Fruit fly (Drosophila melanogaster): Measurements from ENCODE around the gene mtgo.
A peak's percentile ranks its signal among the peaks of the same experiment; 100 is the strongest.

Gene mtgo

dm6 chr2L:16535673-16536144 lies 9.1 kb upstream of the mtgo start (continued):
- TF ChIP-seq sc (optimal IDR thresholded peaks at IDR 0.05), result no peak
- peak; percentile 93 for TF ChIP-seq sc (GFP tag; optimal IDR thresholded peaks at IDR 0.05)
- TF ChIP-seq C15 (GFP tag; IDR thresholded peaks at IDR 0.05), result peak; percentile 83
- TF ChIP-seq NC2α (GFP tag; optimal IDR thresholded peaks at IDR 0.05), result peak; percentile 87
- no peak for TF ChIP-seq CG17912 (GFP tag; optimal IDR thresholded peaks at IDR 0.05)
- peak; percentile 39 for TF ChIP-seq CG10565 (GFP tag; optimal IDR thresholded peaks at IDR 0.05)
- TF ChIP-seq Antp (GFP tag; optimal IDR thresholded peaks at IDR 0.05), result peak; percentile 85
- peak; percentile 82 for TF ChIP-seq gro (GFP tag; optimal IDR thresholded peaks at IDR 0.05)
- TF ChIP-seq otp (GFP tag; IDR thresholded peaks at IDR 0.05), result peak; percentile 94
- TF ChIP-seq CG18476 (GFP tag; optimal IDR thresholded peaks at IDR 0.05), result peak; percentile 80
- TF ChIP-seq CG3281 (GFP tag; optimal IDR thresholded peaks at IDR 0.05), result peak; percentile 89
- peak; percentile 98 for TF ChIP-seq Xrp1 (GFP tag; IDR thresholded peaks at IDR 0.05)
- peak; percentile 82 for TF ChIP-seq maf-S (GFP tag; optimal IDR thresholded peaks at IDR 0.05)
- TF ChIP-seq MTF-1 (GFP tag; optimal IDR thresholded peaks at IDR 0.05; ENCODE audit: borderline replicate concordance), result peak; percentile 87
- peak; percentile 65 for TF ChIP-seq CG4707 (GFP tag; optimal IDR thresholded peaks at IDR 0.05)
- peak; percentile 92 for TF ChIP-seq ttk (GFP tag; IDR thresholded peaks at IDR 0.05)
- TF ChIP-seq lola (GFP tag; optimal IDR thresholded peaks at IDR 0.05), result peak in 1 of 3 experiments; percentile 95
- TF ChIP-seq sisA (GFP tag; IDR thresholded peaks at IDR 0.05), result peak; percentile 91
- peak; percentile 88 for TF ChIP-seq CG10654 (GFP tag; optimal IDR thresholded peaks at IDR 0.05)
- TF ChIP-seq ewg (GFP tag; optimal IDR thresholded peaks at IDR 0.05), result peak; percentile 97
- TF ChIP-seq CG34224 (GFP tag; IDR thresholded peaks at IDR 0.05; ENCODE audit: partially characterized antibody), result no peak
- no peak for TF ChIP-seq Dfd (GFP tag; optimal IDR thresholded peaks at IDR 0.05)
- TF ChIP-seq scrt (GFP tag; optimal IDR thresholded peaks at IDR 0.05), result peak; percentile 93
- TF ChIP-seq CG12104 (GFP tag; optimal IDR thresholded peaks at IDR 0.05), result peak; percentile 62
- peak; percentile 80 for TF ChIP-seq CG6854 (GFP tag; optimal IDR thresholded peaks at IDR 0.05)
- peak; percentile 80 for TF ChIP-seq CG17802 (tag; optimal IDR thresholded peaks at IDR 0.05)
- TF ChIP-seq Hr3 (GFP tag; optimal IDR thresholded peaks at IDR 0.05), result peak; percentile 86
- TF ChIP-seq ERR (GFP tag; optimal IDR thresholded peaks at IDR 0.05), result peak; percentile 83
- TF ChIP-seq Jarid2 (GFP tag; optimal IDR thresholded peaks at IDR 0.05), result peak; percentile 69
- peak; percentile 92 for TF ChIP-seq grau (tag; optimal IDR thresholded peaks at IDR 0.05)
- TF ChIP-seq Dek (tag; optimal IDR thresholded peaks at IDR 0.05), result peak; percentile 89
- TF ChIP-seq Bdp1 (GFP tag; optimal IDR thresholded peaks at IDR 0.05), result peak; percentile 84
- TF ChIP-seq hb (GFP tag; IDR thresholded peaks at IDR 0.05; ENCODE audit: partially characterized antibody), result no peak
- peak; percentile 67 for TF ChIP-seq crol (GFP tag; IDR thresholded peaks at IDR 0.05)
- TF ChIP-seq bowl (GFP tag; IDR thresholded peaks at IDR 0.05), result peak; percentile 81; the same call in 1 of the 2 replicates
- TF ChIP-seq CG16863 (GFP tag; optimal IDR thresholded peaks at IDR 0.05), result peak; percentile 88
- TF ChIP-seq grn (GFP tag; optimal IDR thresholded peaks at IDR 0.05), result peak; percentile 62
- peak; percentile 84 for TF ChIP-seq CG7271 (tag; optimal IDR thresholded peaks at IDR 0.05)
- TF ChIP-seq CG1603 (tag; optimal IDR thresholded peaks at IDR 0.05), result peak; percentile 94
- peak; percentile 82 for TF ChIP-seq Atf-2 (GFP tag; optimal IDR thresholded peaks at IDR 0.05)
- peak; percentile 83 for TF ChIP-seq ro (GFP tag; IDR thresholded peaks at IDR 0.05)
- peak; percentile 67 for TF ChIP-seq CG1792 (GFP tag; optimal IDR thresholded peaks at IDR 0.05)
- TF ChIP-seq CG8290 (GFP tag; optimal IDR thresholded peaks at IDR 0.05), result peak; percentile 81
- peak; percentile 62 to 85 for TF ChIP-seq CG8290 (tag; optimal IDR thresholded peaks at IDR 0.05)
- peak; percentile 93 for TF ChIP-seq CHES-1-like (GFP tag; optimal IDR thresholded peaks at IDR 0.05)
- TF ChIP-seq run (tag; optimal IDR thresholded peaks at IDR 0.05), result peak; percentile 86
- peak; percentile 83 for TF ChIP-seq CG10431 (GFP tag; optimal IDR thresholded peaks at IDR 0.05)
- TF ChIP-seq stc (GFP tag; IDR thresholded peaks at IDR 0.05), result peak; percentile 94
- TF ChIP-seq NK7.1 (GFP tag; optimal IDR thresholded peaks at IDR 0.05), result peak; percentile 60
- peak; percentile 74 for TF ChIP-seq HmgD (GFP tag; optimal IDR thresholded peaks at IDR 0.05)
- TF ChIP-seq ab (GFP tag; optimal IDR thresholded peaks at IDR 0.05), result peak; percentile 67

All from whole organism, embryonic.